Worm (Caenorhabditis elegans) whole organism, L4 larva: ENCODE measurements around the gene lin-12.
"Not testable (repeated sequence)": the region's sequence is repeated elsewhere in the genome, so short reads cannot be mapped to it uniquely, and the experiment has no call there.

Source experiments
- ces-1 ChIP-seq: fragments of 150-350 bp; sonication (generic microtip); optimal IDR thresholded peaks from 4 replicates; lab custom pipeline; 2014; ENCODE audit warnings: missing biosample characterization, missing genetic modification reagents, missing genetic modification characterization
- daf-12 ChIP-seq: fragments of 150-350 bp; optimal IDR thresholded peaks from 2 replicates; lab custom pipeline; 2014; ENCODE audit warnings: missing biosample characterization, missing genetic modification reagents, missing genetic modification characterization
- fos-1 ChIP-seq: fragments of 150-350 bp; optimal IDR thresholded peaks from 2 replicates; lab custom pipeline; 2014; ENCODE audit warnings: missing biosample characterization, missing genetic modification characterization
- lin-39 ChIP-seq: fragments of 150-350 bp; optimal IDR thresholded peaks from 2 replicates; lab custom pipeline; 2014; ENCODE audit warnings: missing biosample characterization, missing genetic modification reagents, missing genetic modification characterization
- nhr-237 ChIP-seq: sonication (generic microtip); optimal IDR thresholded peaks from 2 replicates; lab custom pipeline; 2017; ENCODE audit warnings: missing biosample characterization, missing genetic modification characterization
- pha-4 ChIP-seq, 2 experiments: fragments of 150-350 bp in 1 of 2; fragments of 200-800 bp in 1 of 2; sonication (Bioruptor generic) in 1 of 2; IDR thresholded peaks in 1 of 2; optimal IDR thresholded peaks in 1 of 2; 2 replicates each; pipeline versions ENCODE4 v1.3.6 to Lab custom; 2014 to 2022; ENCODE audit warnings: missing genetic modification characterization in 2 of 2, missing genetic modification reagents in 2 of 2, missing biosample characterization in 1 of 2, missing compliant biosample characterization in 1 of 2
- skn-1 ChIP-seq: fragments of 150-350 bp; optimal IDR thresholded peaks from 2 replicates; lab custom pipeline; 2014; ENCODE audit warnings: missing biosample characterization, missing genetic modification characterization
- spr-3 ChIP-seq: fragments of 200-800 bp; sonication (Bioruptor generic); optimal IDR thresholded peaks from 2 replicates; lab custom pipeline; 2018; ENCODE audit warnings: mild to moderate bottlenecking, missing genetic modification characterization, missing compliant biosample characterization
- unc-39 ChIP-seq: sonication (generic microtip); optimal IDR thresholded peaks from 2 replicates; lab custom pipeline; 2017; ENCODE audit warnings: missing biosample characterization, missing genetic modification characterization
- unc-62 ChIP-seq, 3 experiments: fragments of 150-350 bp in 1 of 3; sonication (generic microtip); optimal IDR thresholded peaks in 2 of 3; peaks in 1 of 3; 1 replicate in 1 of 3; 2 replicates in 2 of 3; lab custom pipeline; 2014 to 2017; ENCODE audit warnings: missing biosample characterization in 3 of 3, missing genetic modification characterization in 3 of 3, missing genetic modification reagents in 3 of 3, missing genotype in 1 of 3
- zag-1 ChIP-seq: fragments of 150-350 bp; optimal IDR thresholded peaks from 2 replicates; lab custom pipeline; 2014; ENCODE audit warnings: missing biosample characterization, missing genetic modification characterization

- not testable (repeated sequence) for TF ChIP-seq unc-62 (GFP tag; optimal IDR thresholded peaks at IDR 0.05 in 1 of 2; lab: Kevin White, UChicago); unc-62 (tag; optimal IDR thresholded peaks at IDR 0.05; lab: Kevin White, UChicago); fos-1 (tag; lab: Kevin White, UChicago); unc-39 (tag; lab: Kevin White, UChicago); skn-1 (tag; lab: Kevin White, UChicago); zag-1; daf-12 (tag; lab: Kevin White, UChicago); ces-1 (GFP tag; lab: Kevin White, UChicago); lin-39 (tag; lab: Kevin White, UChicago); spr-3 (GFP tag; lab: Kevin White, UChicago); nhr-237 (tag; lab: Kevin White, UChicago); pha-4 (tag; optimal IDR thresholded peaks at IDR 0.05; lab: Kevin White, UChicago)
- peak; percentile 92 for TF ChIP-seq pha-4 (GFP tag; IDR thresholded peaks at IDR 0.05; lab: Robert Waterston, UW)
These were observed 39.6 kb upstream of the lin-12 start for ce11 chrIII:9110914-9111313.
